Worm (Caenorhabditis elegans): ENCODE results near the gene gur-4.

ce11 chrII:14137538-14137937, 33.0 kb downstream of the gur-4 start, which contains the start of gene K09E4.1:
- TF ChIP-seq F37B4.10 (GFP tag; IDR thresholded peaks at IDR 0.05) (no peak), hmg-1.2 (GFP tag; IDR thresholded peaks at IDR 0.05) (no peak), snpc-1.3 (tag; optimal IDR thresholded peaks at IDR 0.05; ENCODE audit: insufficient read depth) (no peak), nhr-120 (GFP tag; IDR thresholded peaks at IDR 0.05) (no peak)

All from whole organism, young adult.